Worm (Caenorhabditis elegans) whole organism, L2 larva: ENCODE data around the gene ndub-11.
A peak's percentile ranks its signal among the peaks of the same experiment; 100 is the strongest.

Source experiments
- C34F6.9 ChIP-seq: fragments of 150-350 bp; optimal IDR thresholded peaks from 2 replicates; lab custom pipeline; 2014; ENCODE audit warnings: missing biosample characterization, missing genetic modification characterization
- F13H6.1 ChIP-seq: sonication (generic microtip); optimal IDR thresholded peaks from 2 replicates; lab custom pipeline; 2016; ENCODE audit warnings: missing genetic modification characterization, missing compliant biosample characterization
- R02D3.7 ChIP-seq: fragments of 150-350 bp; optimal IDR thresholded peaks from 2 replicates; lab custom pipeline; 2014; ENCODE audit warnings: missing biosample characterization, missing genetic modification characterization
- ZK546.5 ChIP-seq: sonication (generic microtip); optimal IDR thresholded peaks from 2 replicates; lab custom pipeline; 2017; ENCODE audit warnings: missing biosample characterization, missing genetic modification characterization
- aly-2 ChIP-seq: fragments of 150-350 bp; optimal IDR thresholded peaks from 2 replicates; lab custom pipeline; 2014; ENCODE audit warnings: missing biosample characterization, missing genetic modification characterization
- ama-1 ChIP-seq: fragments of 150-350 bp; optimal IDR thresholded peaks from 2 replicates; lab custom pipeline; 2018; ENCODE audit warnings: inconsistent platforms
- blmp-1 ChIP-seq: sonication (generic microtip); optimal IDR thresholded peaks from 2 replicates; lab custom pipeline; 2017; ENCODE audit warnings: missing genetic modification characterization, mild to moderate bottlenecking, missing compliant biosample characterization, antibody characterized with exemption, moderate library complexity; ENCODE audit not compliant: insufficient read depth
- ceh-82 ChIP-seq: fragments of 150-350 bp; optimal IDR thresholded peaks from 2 replicates; lab custom pipeline; 2014; ENCODE audit warnings: missing biosample characterization, missing genetic modification characterization
- crh-2 ChIP-seq: sonication (generic microtip); optimal IDR thresholded peaks from 2 replicates; lab custom pipeline; 2017; ENCODE audit warnings: missing biosample characterization, missing genetic modification characterization
- dmd-4 ChIP-seq: sonication (generic microtip); optimal IDR thresholded peaks from 2 replicates; lab custom pipeline; 2017; ENCODE audit warnings: missing biosample characterization, missing genetic modification characterization
- egl-27 ChIP-seq: sonication (generic microtip); optimal IDR thresholded peaks from 3 replicates; lab custom pipeline; 2017; ENCODE audit warnings: missing biosample characterization, missing genetic modification reagents, missing genetic modification characterization
- elt-3 ChIP-seq: sonication (generic microtip); optimal IDR thresholded peaks from 2 replicates; lab custom pipeline; 2017; ENCODE audit warnings: missing biosample characterization, missing genetic modification characterization
- fos-1 ChIP-seq: fragments of 150-350 bp; optimal IDR thresholded peaks from 2 replicates; lab custom pipeline; 2014; ENCODE audit warnings: missing biosample characterization, missing genetic modification characterization
- gmeb-1 ChIP-seq: fragments of 150-350 bp; optimal IDR thresholded peaks from 2 replicates; lab custom pipeline; 2014; ENCODE audit warnings: missing biosample characterization, missing genetic modification characterization
- lin-11 ChIP-seq: fragments of 150-350 bp; sonication (generic microtip); optimal IDR thresholded peaks from 2 replicates; lab custom pipeline; 2014; ENCODE audit warnings: missing biosample characterization, missing genetic modification characterization, inconsistent platforms, mixed read lengths
- lin-13 ChIP-seq: fragments of 150-350 bp; optimal IDR thresholded peaks from 2 replicates; lab custom pipeline; 2014; ENCODE audit warnings: missing biosample characterization, missing genetic modification reagents, missing genetic modification characterization
- lin-39 ChIP-seq: fragments of 150-350 bp; optimal IDR thresholded peaks from 2 replicates; lab custom pipeline; 2014; ENCODE audit warnings: missing biosample characterization, missing genetic modification reagents, missing genetic modification characterization
- lsy-2 ChIP-seq, 2 experiments: fragments of 150-350 bp in 1 of 2; sonication (generic microtip) in 1 of 2; optimal IDR thresholded peaks; 2 replicates each; lab custom pipeline; 2014 to 2017; ENCODE audit warnings: missing biosample characterization in 2 of 2, missing genetic modification characterization in 2 of 2
- mab-5 ChIP-seq: fragments of 150-350 bp; optimal IDR thresholded peaks from 2 replicates; lab custom pipeline; 2014; ENCODE audit warnings: missing biosample characterization, missing genetic modification characterization
- mdl-1 ChIP-seq, 2 experiments: fragments of 150-350 bp in 1 of 2; sonication (generic microtip) in 1 of 2; optimal IDR thresholded peaks; 2 replicates each; lab custom pipeline; 2017; ENCODE audit warnings: missing biosample characterization in 2 of 2, missing genetic modification characterization in 2 of 2
- nhr-10 ChIP-seq: sonication (generic microtip); optimal IDR thresholded peaks from 2 replicates; lab custom pipeline; 2017; ENCODE audit warnings: missing biosample characterization, missing genetic modification characterization
- nhr-11 ChIP-seq: fragments of 150-350 bp; optimal IDR thresholded peaks from 2 replicates; lab custom pipeline; 2014; ENCODE audit warnings: missing biosample characterization, missing genetic modification characterization
- nhr-12 ChIP-seq: fragments of 150-350 bp; optimal IDR thresholded peaks from 2 replicates; lab custom pipeline; 2014; ENCODE audit warnings: missing biosample characterization, missing genetic modification characterization
- nhr-129 ChIP-seq: fragments of 150-350 bp; optimal IDR thresholded peaks from 2 replicates; lab custom pipeline; 2014; ENCODE audit warnings: missing biosample characterization, missing genetic modification characterization
- nhr-23 ChIP-seq: fragments of 150-350 bp; optimal IDR thresholded peaks from 2 replicates; lab custom pipeline; 2014; ENCODE audit warnings: missing biosample characterization, missing genetic modification reagents, missing genetic modification characterization
- nhr-237 ChIP-seq: fragments of 150-350 bp; optimal IDR thresholded peaks from 2 replicates; lab custom pipeline; 2014; ENCODE audit warnings: missing biosample characterization, missing genetic modification characterization
- nhr-25 ChIP-seq: fragments of 150-350 bp; sonication (generic microtip); optimal IDR thresholded peaks from 3 replicates; lab custom pipeline; 2014; ENCODE audit warnings: missing biosample characterization, missing genetic modification characterization
- nhr-6 ChIP-seq: fragments of 150-350 bp; optimal IDR thresholded peaks from 2 replicates; lab custom pipeline; 2014; ENCODE audit warnings: missing biosample characterization, missing genetic modification characterization
- nhr-77 ChIP-seq: fragments of 150-350 bp; optimal IDR thresholded peaks from 2 replicates; lab custom pipeline; 2014; ENCODE audit warnings: missing biosample characterization, missing genetic modification characterization
- peb-1 ChIP-seq: fragments of 150-350 bp; optimal IDR thresholded peaks from 2 replicates; lab custom pipeline; 2014; ENCODE audit warnings: missing biosample characterization, missing genetic modification characterization
- sem-4 ChIP-seq: fragments of 150-350 bp; optimal IDR thresholded peaks from 2 replicates; lab custom pipeline; 2014; ENCODE audit warnings: missing biosample characterization, missing genetic modification reagents, missing genetic modification characterization
- skn-1 ChIP-seq: sonication (generic microtip); optimal IDR thresholded peaks from 2 replicates; lab custom pipeline; 2017; ENCODE audit warnings: missing biosample characterization, missing genetic modification characterization
- sma-3 ChIP-seq: sonication (generic microtip); optimal IDR thresholded peaks from 2 replicates; lab custom pipeline; 2016; ENCODE audit warnings: missing genetic modification reagents, missing genetic modification characterization, missing compliant biosample characterization
- sma-9 ChIP-seq, 2 experiments: fragments of 150-350 bp in 1 of 2; sonication (generic microtip) in 1 of 2; optimal IDR thresholded peaks; 2 replicates each; lab custom pipeline; 2014 to 2016; ENCODE audit warnings: missing genetic modification characterization in 2 of 2, mild to moderate bottlenecking in 1 of 2, missing biosample characterization in 1 of 2, missing compliant biosample characterization in 1 of 2, missing genetic modification reagents in 1 of 2, moderate library complexity in 1 of 2
- unc-55 ChIP-seq: fragments of 150-350 bp; sonication (generic microtip); optimal IDR thresholded peaks from 3 replicates; lab custom pipeline; 2014; ENCODE audit warnings: missing biosample characterization, missing genetic modification reagents, missing genetic modification characterization
- unc-62 ChIP-seq: fragments of 150-350 bp; optimal IDR thresholded peaks from 2 replicates; lab custom pipeline; 2014; ENCODE audit warnings: missing biosample characterization, missing genetic modification reagents, missing genetic modification characterization
- ztf-1 ChIP-seq: fragments of 200-800 bp; sonication (Bioruptor generic); conservative IDR thresholded peaks from 2 replicates; pipeline ENCODE4 v1.3.6; 2022; ENCODE audit warnings: missing genetic modification characterization, missing compliant biosample characterization
- ztf-11 ChIP-seq: sonication (generic microtip); optimal IDR thresholded peaks from 2 replicates; lab custom pipeline; 2017; ENCODE audit warnings: missing biosample characterization, missing genetic modification characterization
- ztf-4 ChIP-seq: fragments of 150-350 bp; optimal IDR thresholded peaks from 2 replicates; lab custom pipeline; 2014; ENCODE audit warnings: missing biosample characterization, missing genetic modification characterization

ndub-11 gene

DNA sequence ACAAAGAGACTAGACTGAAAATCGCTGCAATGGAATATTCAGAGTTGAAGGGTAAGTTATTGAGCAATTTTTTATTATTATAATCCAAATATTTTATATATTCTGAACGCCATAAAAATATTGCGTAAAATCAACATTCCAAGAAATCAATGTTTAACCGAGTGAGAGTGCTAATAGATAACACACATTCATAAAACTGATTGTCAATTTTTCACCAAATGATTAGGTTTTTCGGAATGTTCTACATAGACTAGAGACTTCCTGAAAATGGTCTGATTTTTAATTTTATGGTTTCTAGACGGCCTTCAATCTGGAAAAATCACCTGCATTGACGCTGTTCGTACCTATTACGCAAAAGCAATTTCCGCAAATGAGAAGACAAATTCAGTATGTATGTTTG lies 22.7 kb upstream of the ndub-11 start:
- TF ChIP-seq aly-2 (tag; lab: Kevin White, UChicago) (no peak), dmd-4 (no peak), ama-1 (no peak), fos-1 (peak; percentile 56), ztf-4 (no peak)

DNA sequence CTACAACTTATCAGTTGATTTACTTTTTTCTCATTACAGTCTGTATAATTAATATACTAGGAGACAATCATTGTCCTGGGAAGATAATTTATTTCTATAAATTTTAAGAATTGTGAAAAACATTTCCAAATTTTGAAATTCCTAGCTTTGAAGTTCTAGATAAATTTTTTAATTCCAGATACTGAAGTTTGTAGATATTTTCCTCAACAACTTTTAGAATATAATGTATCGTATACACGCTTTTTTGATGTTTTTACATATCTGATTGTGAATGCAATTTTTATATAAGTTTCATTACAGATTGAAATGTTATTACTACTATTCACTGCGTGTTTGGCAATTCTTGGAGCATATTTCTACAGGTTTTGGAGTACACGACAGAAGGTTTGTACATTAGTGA lies 22.1 kb upstream of the ndub-11 start, which contains the start of gene faah-2:
faah-2 (plus strand) TSS at position 301 of the 400 bp plus-strand sequence.
- TF ChIP-seq nhr-10 (no peak), lin-39 (no peak), unc-55 (GFP tag; lab: Kevin White, UChicago) (no peak), ceh-82 (no peak), nhr-77 (tag; lab: Kevin White, UChicago) (no peak), fos-1 (no peak), crh-2 (tag; lab: Kevin White, UChicago) (no peak), ztf-11 (tag; lab: Kevin White, UChicago) (no peak), nhr-23 (tag; lab: Kevin White, UChicago) (no peak), gmeb-1 (no peak), blmp-1 (tag; lab: Kevin White, UChicago) (no peak), nhr-12 (no peak), nhr-237 (no peak), peb-1 (tag; lab: Kevin White, UChicago) (no peak), ztf-4 (no peak), ZK546.5 (no peak), sma-3 (GFP tag; lab: Kevin White, UChicago) (no peak), C34F6.9 (tag; lab: Kevin White, UChicago) (no peak)

DNA sequence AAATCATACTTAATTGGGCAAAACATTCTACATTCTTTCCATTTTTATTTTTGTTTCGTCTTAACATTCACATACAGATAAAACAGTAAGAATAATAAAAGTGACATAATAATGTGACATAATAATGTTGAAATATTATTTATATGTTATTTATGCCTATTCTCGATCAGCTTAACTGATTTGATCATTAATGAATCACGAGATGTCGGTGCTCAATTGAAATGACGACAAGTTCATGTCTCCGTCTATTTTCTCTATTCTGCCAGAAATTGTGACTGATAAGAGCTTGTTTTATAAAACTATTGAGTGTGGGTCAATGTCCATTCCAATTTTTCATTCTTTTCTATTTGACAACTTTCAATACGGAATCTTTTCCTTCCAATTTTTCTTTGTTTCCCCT lies 21.7 kb upstream of the ndub-11 start:
- TF ChIP-seq sma-9 (GFP tag; optimal IDR thresholded peaks at IDR 0.05; lab: Kevin White, UChicago) = peak; percentile 65
- TF ChIP-seq sma-9 (tag; optimal IDR thresholded peaks at IDR 0.05; lab: Kevin White, UChicago) = no peak
- TF ChIP-seq dmd-4 = no peak
- peak; percentile 11 for TF ChIP-seq skn-1 (tag; lab: Kevin White, UChicago)
- no peak for TF ChIP-seq peb-1 (tag; lab: Kevin White, UChicago)
- TF ChIP-seq ztf-1 (GFP tag; lab: Robert Waterston, UW) = no peak
- no peak for TF ChIP-seq mdl-1 (tag; optimal IDR thresholded peaks at IDR 0.05; lab: Kevin White, UChicago)
- no peak for TF ChIP-seq R02D3.7 (tag; lab: Kevin White, UChicago)
- no peak for TF ChIP-seq lin-13
- TF ChIP-seq blmp-1 (tag; lab: Kevin White, UChicago) = no peak
- no peak for TF ChIP-seq nhr-11
- TF ChIP-seq ztf-4 = no peak
- peak in 1 of 2 experiments; percentile 1 for TF ChIP-seq lsy-2 (tag; optimal IDR thresholded peaks at IDR 0.05; lab: Kevin White, UChicago)
- no peak for TF ChIP-seq nhr-237
- TF ChIP-seq crh-2 (tag; lab: Kevin White, UChicago) = peak; percentile 64
- TF ChIP-seq F13H6.1 (tag; lab: Kevin White, UChicago) = peak; percentile 10
- TF ChIP-seq nhr-129 (tag; lab: Kevin White, UChicago) = no peak
- TF ChIP-seq elt-3 = no peak
- no peak for TF ChIP-seq nhr-23 (tag; lab: Kevin White, UChicago)
- TF ChIP-seq ztf-11 (tag; lab: Kevin White, UChicago) = no peak
- peak; percentile 75 for TF ChIP-seq fos-1
- no peak for TF ChIP-seq egl-27
- no peak for TF ChIP-seq nhr-12
- TF ChIP-seq ama-1 = no peak
- no peak for TF ChIP-seq unc-62 (GFP tag; lab: Kevin White, UChicago)
- TF ChIP-seq ZK546.5 = no peak
- no peak for TF ChIP-seq sem-4 (tag; lab: Kevin White, UChicago)
- no peak for TF ChIP-seq nhr-25 (tag; lab: Kevin White, UChicago)
- no peak for TF ChIP-seq lin-11

- TF ChIP-seq nhr-129 (tag; lab: Kevin White, UChicago) = no peak
- no peak for TF ChIP-seq nhr-23 (tag; lab: Kevin White, UChicago)
- no peak for TF ChIP-seq ZK546.5
- TF ChIP-seq ama-1 = no peak
- no peak for TF ChIP-seq nhr-11
- TF ChIP-seq nhr-6 (tag; lab: Kevin White, UChicago) = no peak
- TF ChIP-seq mab-5 (tag; lab: Kevin White, UChicago) = no peak
- TF ChIP-seq sma-9 (GFP tag; optimal IDR thresholded peaks at IDR 0.05; lab: Kevin White, UChicago) = no peak
- no peak for TF ChIP-seq sma-9 (tag; optimal IDR thresholded peaks at IDR 0.05; lab: Kevin White, UChicago)
- no peak for TF ChIP-seq ztf-1 (GFP tag; lab: Robert Waterston, UW)
- no peak for TF ChIP-seq unc-62 (GFP tag; lab: Kevin White, UChicago)
- no peak for TF ChIP-seq peb-1 (tag; lab: Kevin White, UChicago)
- TF ChIP-seq skn-1 (tag; lab: Kevin White, UChicago) = no peak
Measured at ce11 chrIV:8148494-8148893, 18.5 kb upstream of the ndub-11 start, which contains the start of gene pmk-1. Gene pmk-1 (plus strand): TSS chrIV:8148794.
